Worm (Caenorhabditis elegans) whole organism, mixed stage, embryonic: ENCODE measurements around the gene srbc-22.

ENCODE experiments used
- M03D4.4 ChIP-seq: sonication (generic microtip); optimal IDR thresholded peaks from 2 replicates; lab custom pipeline; 2017; ENCODE audit warnings: mild to moderate bottlenecking, missing genetic modification characterization, missing compliant biosample characterization
- bed-3 ChIP-seq: fragments of 200-800 bp; sonication (Bioruptor generic); optimal IDR thresholded peaks from 3 replicates; lab custom pipeline; 2018; ENCODE audit warnings: mild to moderate bottlenecking, missing genetic modification characterization, moderate library complexity, missing compliant biosample characterization
- ceh-43 ChIP-seq: fragments of 200-800 bp; sonication (Bioruptor generic); optimal IDR thresholded peaks from 2 replicates; lab custom pipeline; 2018; ENCODE audit warnings: mild to moderate bottlenecking, missing genetic modification characterization, moderate library complexity, missing compliant biosample characterization
- ceh-83 ChIP-seq: fragments of 200-800 bp; sonication (Bioruptor generic); optimal IDR thresholded peaks from 2 replicates; lab custom pipeline; 2018; ENCODE audit warnings: mild to moderate bottlenecking, missing genetic modification characterization, missing compliant biosample characterization
- ces-1 ChIP-seq: fragments of 150-350 bp; optimal IDR thresholded peaks from 2 replicates; lab custom pipeline; 2014; ENCODE audit warnings: missing biosample characterization, missing genetic modification reagents, missing genetic modification characterization
- cnd-1 ChIP-seq: fragments of 200-800 bp; sonication (Bioruptor generic); optimal IDR thresholded peaks from 2 replicates; lab custom pipeline; 2018; ENCODE audit warnings: mild to moderate bottlenecking, missing genetic modification characterization, missing compliant biosample characterization
- drap-1 ChIP-seq: fragments of 200-800 bp; sonication (Bioruptor generic); optimal IDR thresholded peaks from 3 replicates; lab custom pipeline; 2018; ENCODE audit warnings: mild to moderate bottlenecking, missing genetic modification characterization, missing compliant biosample characterization
- elt-1 ChIP-seq: sonication (generic microtip); optimal IDR thresholded peaks from 2 replicates; lab custom pipeline; 2017; ENCODE audit warnings: missing genetic modification characterization, mild to moderate bottlenecking, missing compliant biosample characterization, antibody characterized with exemption, moderate library complexity, borderline replicate concordance; ENCODE audit not compliant: insufficient read depth
- elt-3 ChIP-seq: fragments of 150-350 bp; optimal IDR thresholded peaks from 2 replicates; lab custom pipeline; 2014; ENCODE audit warnings: missing biosample characterization, missing genetic modification characterization
- flh-1 ChIP-seq: fragments of 200-800 bp; sonication (Bioruptor generic); optimal IDR thresholded peaks from 2 replicates; lab custom pipeline; 2018; ENCODE audit warnings: mild to moderate bottlenecking, missing genetic modification characterization, moderate library complexity, missing compliant biosample characterization
- ham-2 ChIP-seq: fragments of 200-800 bp; sonication (Bioruptor generic); optimal IDR thresholded peaks from 2 replicates; lab custom pipeline; 2018; ENCODE audit warnings: mild to moderate bottlenecking, missing genetic modification characterization, missing compliant biosample characterization
- hlh-1 ChIP-seq: fragments of 150-350 bp; optimal IDR thresholded peaks from 2 replicates; lab custom pipeline; 2014; ENCODE audit warnings: missing biosample characterization, missing genetic modification reagents, missing genetic modification characterization
- lin-13 ChIP-seq: fragments of 150-350 bp; optimal IDR thresholded peaks from 2 replicates; lab custom pipeline; 2014; ENCODE audit warnings: missing biosample characterization, missing genetic modification characterization
- lsy-2 ChIP-seq: fragments of 150-350 bp; optimal IDR thresholded peaks from 2 replicates; lab custom pipeline; 2014; ENCODE audit warnings: missing biosample characterization, missing genetic modification characterization
- mab-5 ChIP-seq: fragments of 150-350 bp; optimal IDR thresholded peaks from 2 replicates; lab custom pipeline; 2014; ENCODE audit warnings: missing biosample characterization, missing genetic modification characterization
- mep-1 ChIP-seq: fragments of 150-350 bp; optimal IDR thresholded peaks from 2 replicates; lab custom pipeline; 2017; ENCODE audit warnings: missing biosample characterization, missing genetic modification reagents, missing genetic modification characterization, inconsistent platforms
- mls-2 ChIP-seq: sonication (generic microtip); optimal IDR thresholded peaks from 2 replicates; lab custom pipeline; 2016; ENCODE audit warnings: mild to moderate bottlenecking, missing genetic modification characterization, moderate library complexity, missing compliant biosample characterization
- nhr-12 ChIP-seq: fragments of 150-350 bp; optimal IDR thresholded peaks from 2 replicates; lab custom pipeline; 2014; ENCODE audit warnings: missing biosample characterization, missing genetic modification characterization
- nhr-2 ChIP-seq: fragments of 150-350 bp; optimal IDR thresholded peaks from 2 replicates; lab custom pipeline; 2014; ENCODE audit warnings: missing biosample characterization, missing genetic modification characterization
- nhr-237 ChIP-seq: fragments of 150-350 bp; optimal IDR thresholded peaks from 2 replicates; lab custom pipeline; 2014; ENCODE audit warnings: missing biosample characterization, missing genetic modification characterization
- nhr-28 ChIP-seq: fragments of 150-350 bp; optimal IDR thresholded peaks from 2 replicates; lab custom pipeline; 2014; ENCODE audit warnings: missing biosample characterization, missing genetic modification characterization
- nhr-76 ChIP-seq: sonication (generic microtip); optimal IDR thresholded peaks from 2 replicates; lab custom pipeline; 2017; ENCODE audit warnings: missing biosample characterization, missing genetic modification characterization
- pha-4 ChIP-seq: fragments of 150-350 bp; optimal IDR thresholded peaks from 2 replicates; lab custom pipeline; 2018; ENCODE audit warnings: missing biosample characterization, missing genetic modification reagents, missing genetic modification characterization
- sem-2 ChIP-seq: fragments of 200-800 bp; sonication (Bioruptor generic); optimal IDR thresholded peaks from 2 replicates; lab custom pipeline; 2018; ENCODE audit warnings: mild to moderate bottlenecking, missing genetic modification characterization, missing compliant biosample characterization
- sptf-1 ChIP-seq: sonication (generic microtip); optimal IDR thresholded peaks from 2 replicates; lab custom pipeline; 2017; ENCODE audit warnings: mild to moderate bottlenecking, missing genetic modification characterization, moderate library complexity, missing compliant biosample characterization
- tbx-8 ChIP-seq: fragments of 200-800 bp; sonication (Bioruptor generic); optimal IDR thresholded peaks from 2 replicates; lab custom pipeline; 2018; ENCODE audit warnings: mild to moderate bottlenecking, missing genetic modification characterization, moderate library complexity, missing compliant biosample characterization
- unc-120 ChIP-seq: sonication (generic microtip); optimal IDR thresholded peaks from 2 replicates; lab custom pipeline; 2017; ENCODE audit warnings: missing genetic modification characterization, missing compliant biosample characterization; ENCODE audit not compliant: poor library complexity, severe bottlenecking
- unc-39 ChIP-seq: fragments of 150-350 bp; optimal IDR thresholded peaks from 2 replicates; lab custom pipeline; 2014; ENCODE audit warnings: missing biosample characterization, missing genetic modification characterization
- unc-62 ChIP-seq: fragments of 150-350 bp; optimal IDR thresholded peaks from 2 replicates; lab custom pipeline; 2014; ENCODE audit warnings: missing biosample characterization, missing genetic modification reagents, missing genetic modification characterization
- zip-8 ChIP-seq: fragments of 150-350 bp; optimal IDR thresholded peaks from 2 replicates; lab custom pipeline; 2014; ENCODE audit warnings: missing biosample characterization, missing genetic modification characterization

Gene srbc-22

ce11 chrV:2150876-2151275 lies 6.1 kb upstream of the srbc-22 start, which contains the start of gene C45H4.13:
Gene C45H4.13 (minus strand): TSS chrV:2150976.
- no peak for TF ChIP-seq nhr-12 (tag; lab: Kevin White, UChicago)
- TF ChIP-seq nhr-28 (tag; lab: Kevin White, UChicago), result no peak
- TF ChIP-seq, all 35 proteins: peak for 0

- TF ChIP-seq sptf-1 (tag; lab: Kevin White, UChicago) (no peak), ces-1 (no peak), ceh-83 (GFP tag; lab: Kevin White, UChicago) (no peak)
These were observed 5.5 kb upstream of the srbc-22 start, which contains the start of gene srbc-24 for ce11 chrV:2151458-2151857. Gene srbc-24 (plus strand): TSS chrV:2151758.

- no peak for TF ChIP-seq unc-120 (tag; lab: Kevin White, UChicago)
These were observed 3.7 kb upstream of the srbc-22 start, which contains the start of gene srbc-23 for ce11 chrV:2153274-2153673. Gene srbc-23 (plus strand): TSS chrV:2153574.

- TF ChIP-seq mls-2 (tag; lab: Kevin White, UChicago), result no peak
- peak; percentile 5 for TF ChIP-seq zip-8
These were observed 1.7 kb upstream of the srbc-22 start, which contains the start of gene srbc-21 for ce11 chrV:2155232-2155631. Gene srbc-21 (plus strand): TSS chrV:2155532.

ce11 chrV:2159331-2159730 lies 2.4 kb downstream of the srbc-22 start, which contains the start of gene C45H4.14:
Gene C45H4.14 (minus strand): TSS chrV:2159431.
- TF ChIP-seq nhr-76 (no peak), mls-2 (tag; lab: Kevin White, UChicago) (no peak), unc-62 (GFP tag; lab: Kevin White, UChicago) (no peak), lsy-2 (tag; lab: Kevin White, UChicago) (no peak), M03D4.4 (no peak), sem-2 (GFP tag; lab: Kevin White, UChicago) (no peak), hlh-1 (tag; lab: Kevin White, UChicago) (no peak), mep-1 (tag; lab: Kevin White, UChicago) (no peak), lin-13 (tag; lab: Kevin White, UChicago) (no peak), ceh-43 (GFP tag; lab: Kevin White, UChicago) (no peak), ceh-83 (GFP tag; lab: Kevin White, UChicago) (no peak), bed-3 (no peak), pha-4 (tag; lab: Kevin White, UChicago) (no peak), cnd-1 (tag; lab: Kevin White, UChicago) (no peak), nhr-28 (tag; lab: Kevin White, UChicago) (no peak), flh-1 (GFP tag; lab: Kevin White, UChicago) (no peak), elt-3 (tag; lab: Kevin White, UChicago) (no peak)

ce11 chrV:2163735-2164134 lies 6.8 kb downstream of the srbc-22 start, which contains the start of gene str-255:
Gene str-255 (minus strand): TSS chrV:2163835.
- TF ChIP-seq unc-120 (tag; lab: Kevin White, UChicago) (no peak), mep-1 (tag; lab: Kevin White, UChicago) (no peak), nhr-12 (tag; lab: Kevin White, UChicago) (no peak), elt-1 (tag; lab: Kevin White, UChicago) (no peak), pha-4 (tag; lab: Kevin White, UChicago) (no peak), hlh-1 (tag; lab: Kevin White, UChicago) (no peak), mab-5 (no peak), ham-2 (GFP tag; lab: Kevin White, UChicago) (no peak), lin-13 (tag; lab: Kevin White, UChicago) (no peak), nhr-237 (tag; lab: Kevin White, UChicago) (no peak)

- no peak for TF ChIP-seq cnd-1 (tag; lab: Kevin White, UChicago)
- TF ChIP-seq bed-3, result no peak
- no peak for TF ChIP-seq ceh-43 (GFP tag; lab: Kevin White, UChicago)
- no peak for TF ChIP-seq unc-62 (GFP tag; lab: Kevin White, UChicago)
- TF ChIP-seq unc-120 (tag; lab: Kevin White, UChicago), result no peak
- TF ChIP-seq elt-1 (tag; lab: Kevin White, UChicago), result no peak
- no peak for TF ChIP-seq M03D4.4
- TF ChIP-seq flh-1 (GFP tag; lab: Kevin White, UChicago), result no peak
- no peak for TF ChIP-seq nhr-2 (tag; lab: Kevin White, UChicago)
- TF ChIP-seq nhr-12 (tag; lab: Kevin White, UChicago), result no peak
- TF ChIP-seq ces-1, result no peak
- TF ChIP-seq mep-1 (tag; lab: Kevin White, UChicago), result no peak
- TF ChIP-seq unc-39 (tag; lab: Kevin White, UChicago), result no peak
- TF ChIP-seq sem-2 (GFP tag; lab: Kevin White, UChicago), result no peak
- no peak for TF ChIP-seq nhr-76
- TF ChIP-seq nhr-28 (tag; lab: Kevin White, UChicago), result no peak
- TF ChIP-seq drap-1, result no peak
- no peak for TF ChIP-seq tbx-8 (GFP tag; lab: Kevin White, UChicago)
- no peak for TF ChIP-seq sptf-1 (tag; lab: Kevin White, UChicago)
These were observed 9.7 kb downstream of the srbc-22 start, which contains the start of gene srbc-19 for ce11 chrV:2166679-2167078. Gene srbc-19 (minus strand): TSS chrV:2166779.
